Worm (Caenorhabditis elegans) whole organism, L4 larva: ENCODE data around the gene ZC317.6.
A peak's percentile ranks its signal among the peaks of the same experiment; 100 is the strongest.

Experiments
- F10B5.3 ChIP-seq: sonication (generic microtip); optimal IDR thresholded peaks from 2 replicates; lab custom pipeline; 2016; ENCODE audit warnings: mild to moderate bottlenecking, missing genetic modification characterization, missing compliant biosample characterization
- F44E2.7 ChIP-seq: fragments of 200-800 bp; sonication (Bioruptor generic); IDR thresholded peaks from 2 replicates; pipeline ENCODE4 v2.1.2; 2022; ENCODE audit warnings: missing genetic modification characterization, missing compliant biosample characterization
- F49E8.2 ChIP-seq: sonication (generic microtip); optimal IDR thresholded peaks from 2 replicates; lab custom pipeline; 2016; ENCODE audit warnings: missing compliant biosample characterization, mild to moderate bottlenecking, missing genetic modification characterization, borderline replicate concordance
- R02D3.7 ChIP-seq: fragments of 150-350 bp; sonication (generic microtip); optimal IDR thresholded peaks from 3 replicates; lab custom pipeline; 2014; ENCODE audit warnings: missing biosample characterization, missing genetic modification characterization
- Y48G9A.11 ChIP-seq: fragments of 200-800 bp; sonication (Bioruptor generic); IDR thresholded peaks from 2 replicates; pipeline ENCODE4 v1.3.6; 2022; ENCODE audit warnings: missing genetic modification reagents, missing genetic modification characterization, missing compliant biosample characterization
- Y5F2A.4 ChIP-seq: fragments of 200-800 bp; sonication (Bioruptor generic); optimal IDR thresholded peaks from 2 replicates; lab custom pipeline; 2018; ENCODE audit warnings: mild to moderate bottlenecking, missing genetic modification characterization, missing compliant biosample characterization
- ZK337.2 ChIP-seq: fragments of 200-800 bp; sonication (Bioruptor generic); IDR thresholded peaks from 2 replicates; pipeline ENCODE4 v1.3.6; 2022; ENCODE audit warnings: missing genetic modification reagents, missing genetic modification characterization, missing compliant biosample characterization
- aly-2 ChIP-seq: sonication (generic microtip); optimal IDR thresholded peaks from 2 replicates; lab custom pipeline; 2018; ENCODE audit warnings: missing biosample characterization, missing genetic modification characterization
- ceh-32 ChIP-seq: sonication (generic microtip); optimal IDR thresholded peaks from 2 replicates; lab custom pipeline; 2016; ENCODE audit warnings: mild to moderate bottlenecking, missing genetic modification characterization, missing compliant biosample characterization; ENCODE audit not compliant: poor library complexity
- ceh-82 ChIP-seq: sonication (generic microtip); optimal IDR thresholded peaks from 2 replicates; lab custom pipeline; 2017; ENCODE audit warnings: missing biosample characterization, missing genetic modification characterization
- cey-2 ChIP-seq: sonication (generic microtip); optimal IDR thresholded peaks from 3 replicates; lab custom pipeline; 2017; ENCODE audit warnings: missing genetic modification characterization, mild to moderate bottlenecking, missing compliant biosample characterization, antibody characterized with exemption, borderline replicate concordance; ENCODE audit not compliant: insufficient read depth
- ctbp-1 ChIP-seq: fragments of 200-800 bp; sonication (Bioruptor generic); IDR thresholded peaks from 2 replicates; pipeline ENCODE4 v1.3.6; 2022; ENCODE audit warnings: missing genetic modification reagents, missing genetic modification characterization, missing compliant biosample characterization
- daf-12 ChIP-seq: fragments of 150-350 bp; optimal IDR thresholded peaks from 2 replicates; lab custom pipeline; 2014; ENCODE audit warnings: missing biosample characterization, missing genetic modification reagents, missing genetic modification characterization
- dmd-9 ChIP-seq: fragments of 200-800 bp; sonication (Bioruptor generic); IDR thresholded peaks from 2 replicates; pipeline ENCODE4 v1.3.6; 2022; ENCODE audit warnings: missing genetic modification reagents, missing genetic modification characterization, missing compliant biosample characterization
- dpl-1 ChIP-seq: fragments of 150-350 bp; optimal IDR thresholded peaks from 2 replicates; lab custom pipeline; 2014; ENCODE audit warnings: missing biosample characterization, missing genetic modification reagents, missing genetic modification characterization
- egl-43 ChIP-seq: fragments of 200-800 bp; sonication (Bioruptor generic); IDR thresholded peaks from 2 replicates; pipeline ENCODE4 v1.3.6; 2022; ENCODE audit warnings: missing genetic modification reagents, missing genetic modification characterization, missing compliant biosample characterization
- fkh-10 ChIP-seq: fragments of 150-350 bp; optimal IDR thresholded peaks from 2 replicates; lab custom pipeline; 2014; ENCODE audit warnings: missing biosample characterization, missing genetic modification reagents, missing genetic modification characterization
- fos-1 ChIP-seq: fragments of 150-350 bp; optimal IDR thresholded peaks from 2 replicates; lab custom pipeline; 2014; ENCODE audit warnings: missing biosample characterization, missing genetic modification characterization
- hif-1 ChIP-seq, 2 experiments: sonication (generic microtip); optimal IDR thresholded peaks; 2 replicates each; lab custom pipeline; 2016 to 2017; ENCODE audit warnings: missing compliant biosample characterization in 2 of 2, missing genetic modification characterization in 2 of 2, missing genetic modification reagents in 2 of 2, missing genotype in 2 of 2, mild to moderate bottlenecking in 1 of 2
- hlh-11 ChIP-seq: fragments of 200-800 bp; sonication (Bioruptor generic); optimal IDR thresholded peaks from 2 replicates; lab custom pipeline; 2018; ENCODE audit warnings: mild to moderate bottlenecking, missing genetic modification characterization, missing compliant biosample characterization
- hlh-30 ChIP-seq: sonication (generic microtip); optimal IDR thresholded peaks from 2 replicates; lab custom pipeline; 2017; ENCODE audit warnings: antibody characterized with exemption, mild to moderate bottlenecking, missing genetic modification characterization, missing compliant biosample characterization; ENCODE audit not compliant: insufficient read depth
- jun-1 ChIP-seq: fragments of 150-350 bp; optimal IDR thresholded peaks from 2 replicates; lab custom pipeline; 2014; ENCODE audit warnings: missing biosample characterization, missing genetic modification reagents, missing genetic modification characterization
- lim-7 ChIP-seq: fragments of 200-800 bp; sonication (Bioruptor generic); IDR thresholded peaks from 2 replicates; pipeline ENCODE4 v1.3.6; 2022; ENCODE audit warnings: missing genetic modification characterization, missing compliant biosample characterization
- lin-1 ChIP-seq: fragments of 200-800 bp; sonication (Bioruptor generic); IDR thresholded peaks from 2 replicates; pipeline ENCODE4 v1.3.6; 2022; ENCODE audit warnings: missing genetic modification reagents, missing genetic modification characterization, missing compliant biosample characterization
- lin-38 ChIP-seq: fragments of 200-800 bp; sonication (Bioruptor generic); IDR thresholded peaks from 2 replicates; pipeline ENCODE4 v1.3.6; 2022; ENCODE audit warnings: missing genetic modification reagents, missing genetic modification characterization, missing compliant biosample characterization
- lin-39 ChIP-seq: fragments of 150-350 bp; optimal IDR thresholded peaks from 2 replicates; lab custom pipeline; 2014; ENCODE audit warnings: missing biosample characterization, missing genetic modification reagents, missing genetic modification characterization
- lir-3 ChIP-seq: sonication (generic microtip); optimal IDR thresholded peaks from 2 replicates; lab custom pipeline; 2016; ENCODE audit warnings: mild to moderate bottlenecking, missing genetic modification characterization, missing compliant biosample characterization
- lsy-2 ChIP-seq, 2 experiments: fragments of 150-350 bp in 1 of 2; sonication (generic microtip) in 1 of 2; optimal IDR thresholded peaks; 2 replicates each; lab custom pipeline; 2014 to 2017; ENCODE audit warnings: missing biosample characterization in 2 of 2, missing genetic modification characterization in 2 of 2
- madf-5 ChIP-seq, 2 experiments: fragments of 200-800 bp; sonication (Bioruptor generic); IDR thresholded peaks; 2 replicates each; pipeline ENCODE4 v1.3.6; 2022; ENCODE audit warnings: missing compliant biosample characterization in 2 of 2, missing genetic modification characterization in 2 of 2
- mep-1 ChIP-seq: fragments of 150-350 bp; sonication (generic microtip); optimal IDR thresholded peaks from 3 replicates; lab custom pipeline; 2014; ENCODE audit warnings: missing biosample characterization, missing genetic modification characterization
- mxl-3 ChIP-seq: fragments of 200-800 bp; sonication (Bioruptor generic); optimal IDR thresholded peaks from 2 replicates; lab custom pipeline; 2018; ENCODE audit warnings: mild to moderate bottlenecking, missing genetic modification characterization, missing compliant biosample characterization
- nhr-10 ChIP-seq: fragments of 150-350 bp; optimal IDR thresholded peaks from 2 replicates; lab custom pipeline; 2014; ENCODE audit warnings: missing biosample characterization, missing genetic modification characterization
- nhr-11 ChIP-seq: fragments of 150-350 bp; optimal IDR thresholded peaks from 2 replicates; lab custom pipeline; 2014; ENCODE audit warnings: missing biosample characterization, missing genetic modification characterization
- nhr-111 ChIP-seq: fragments of 200-800 bp; sonication (Bioruptor generic); optimal IDR thresholded peaks from 2 replicates; lab custom pipeline; 2018; ENCODE audit warnings: mild to moderate bottlenecking, missing genetic modification characterization, missing compliant biosample characterization
- nhr-237 ChIP-seq: sonication (generic microtip); optimal IDR thresholded peaks from 2 replicates; lab custom pipeline; 2017; ENCODE audit warnings: missing biosample characterization, missing genetic modification characterization
- nhr-42 ChIP-seq: fragments of 200-800 bp; sonication (Bioruptor generic); IDR thresholded peaks from 2 replicates; pipeline ENCODE4 v1.3.6; 2022; ENCODE audit warnings: missing genetic modification characterization, missing compliant biosample characterization
- nhr-77 ChIP-seq: fragments of 150-350 bp; optimal IDR thresholded peaks from 2 replicates; lab custom pipeline; 2014; ENCODE audit warnings: missing biosample characterization, missing genetic modification characterization
- php-3 ChIP-seq: fragments of 200-800 bp; sonication (Bioruptor generic); IDR thresholded peaks from 2 replicates; pipeline ENCODE4 v1.3.6; 2022; ENCODE audit warnings: missing genetic modification reagents, missing genetic modification characterization, missing compliant biosample characterization
- rbr-2 ChIP-seq: sonication (generic microtip); optimal IDR thresholded peaks from 2 replicates; lab custom pipeline; 2016; ENCODE audit warnings: missing genotype, missing genetic modification characterization, missing compliant biosample characterization
- sdz-12 ChIP-seq: fragments of 200-800 bp; sonication (Bioruptor generic); optimal IDR thresholded peaks from 2 replicates; lab custom pipeline; 2018; ENCODE audit warnings: mild to moderate bottlenecking, missing genetic modification characterization, missing compliant biosample characterization
- skn-1 ChIP-seq: fragments of 150-350 bp; optimal IDR thresholded peaks from 2 replicates; lab custom pipeline; 2014; ENCODE audit warnings: missing biosample characterization, missing genetic modification characterization
- snpc-1.2 ChIP-seq: fragments of 200-800 bp; sonication (Bioruptor generic); IDR thresholded peaks from 2 replicates; pipeline ENCODE4 v1.3.6; 2022; ENCODE audit warnings: missing genetic modification reagents, missing genetic modification characterization, missing compliant biosample characterization
- spr-3 ChIP-seq: fragments of 200-800 bp; sonication (Bioruptor generic); optimal IDR thresholded peaks from 2 replicates; lab custom pipeline; 2018; ENCODE audit warnings: mild to moderate bottlenecking, missing genetic modification characterization, missing compliant biosample characterization
- tag-97 ChIP-seq: fragments of 200-800 bp; sonication (Bioruptor generic); IDR thresholded peaks from 2 replicates; pipeline ENCODE4 v1.3.6; 2022; ENCODE audit warnings: missing genetic modification characterization, missing compliant biosample characterization
- unc-62 ChIP-seq, 3 experiments: fragments of 150-350 bp in 1 of 3; sonication (generic microtip); optimal IDR thresholded peaks in 2 of 3; peaks in 1 of 3; 1 replicate in 1 of 3; 2 replicates in 2 of 3; lab custom pipeline; 2014 to 2017; ENCODE audit warnings: missing biosample characterization in 3 of 3, missing genetic modification characterization in 3 of 3, missing genetic modification reagents in 3 of 3, missing genotype in 1 of 3
- zip-11 ChIP-seq: fragments of 200-800 bp; sonication (Bioruptor generic); IDR thresholded peaks from 2 replicates; pipeline ENCODE4 v1.3.6; 2022; ENCODE audit warnings: missing genetic modification characterization, missing compliant biosample characterization
- zip-2 ChIP-seq: fragments of 150-350 bp; optimal IDR thresholded peaks from 2 replicates; lab custom pipeline; 2014; ENCODE audit warnings: missing biosample characterization, missing genetic modification characterization
- ztf-7 ChIP-seq: fragments of 150-350 bp; optimal IDR thresholded peaks from 2 replicates; lab custom pipeline; 2014; ENCODE audit warnings: missing biosample characterization, missing genetic modification characterization

The ZC317.6 gene

DNA sequence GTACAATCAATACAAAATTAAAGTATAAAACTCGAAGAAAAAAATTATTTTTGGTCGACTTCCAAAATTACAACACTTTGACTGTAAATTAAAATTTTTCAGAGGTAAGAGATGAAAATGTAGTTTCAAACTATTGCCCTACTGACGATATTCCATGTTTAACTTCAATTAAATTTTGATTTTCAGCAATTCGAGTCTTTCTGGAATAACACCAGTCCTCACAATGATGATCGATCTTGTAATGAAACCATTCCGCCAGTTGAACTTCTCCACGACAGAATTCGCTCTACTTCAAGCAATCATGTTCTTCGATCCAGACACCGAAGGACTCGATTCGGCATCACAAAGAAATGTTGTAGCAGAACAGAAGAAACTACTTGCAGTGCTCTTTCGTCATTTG, 40.7 kb upstream of the ZC317.6 start:
- peak in 1 of 2 experiments; percentile 94 for TF ChIP-seq unc-62 (GFP tag; optimal IDR thresholded peaks at IDR 0.05 in 1 of 2; lab: Kevin White, UChicago)
- TF ChIP-seq unc-62 (tag; optimal IDR thresholded peaks at IDR 0.05; lab: Kevin White, UChicago), result no peak
- TF ChIP-seq lim-7 (GFP tag; lab: Robert Waterston, UW), result no peak
- TF ChIP-seq, all 104 proteins: peak for 1

DNA sequence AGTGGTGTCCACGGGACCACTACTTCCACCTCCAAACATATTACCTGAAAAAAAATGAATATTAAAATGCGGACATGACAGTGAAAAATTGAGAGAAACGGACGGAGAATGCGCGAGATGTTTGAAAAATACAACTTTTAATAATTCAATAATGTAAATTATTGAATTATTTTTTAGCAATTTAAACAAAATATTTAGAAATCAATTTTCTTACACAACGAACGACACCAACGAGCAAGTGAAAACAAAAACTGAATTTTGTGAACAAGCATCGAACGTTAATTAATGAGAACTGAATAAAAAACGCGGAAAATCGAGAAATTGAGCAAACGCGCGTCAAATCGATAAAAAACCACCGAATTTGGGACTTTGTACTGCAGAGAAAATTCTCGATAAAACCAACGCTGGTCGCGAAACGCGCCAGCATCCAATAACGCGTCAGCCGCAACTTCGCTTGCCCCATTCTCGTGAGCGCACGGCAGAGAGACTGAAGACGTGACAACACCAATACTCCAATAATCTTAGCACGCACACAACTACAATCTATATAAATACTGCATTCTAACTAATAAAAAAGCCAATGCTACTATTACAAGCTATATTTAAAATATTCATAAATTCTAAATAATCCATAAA, 36.5 kb upstream of the ZC317.6 start, which contains the start of the genes dnj-19 and nhr-47:
Gene dnj-19, minus strand, starts transcription at position 51 of the 636 bp plus-strand sequence.
Gene nhr-47, plus strand, starts transcription at position 447 of the 636 bp plus-strand sequence.
- no peak for TF ChIP-seq nhr-237
- TF ChIP-seq F10B5.3, result peak; percentile 75
- no peak for TF ChIP-seq sdz-12
- TF ChIP-seq F49E8.2 (tag; lab: Kevin White, UChicago), result peak; percentile 48
- TF ChIP-seq hlh-30 (tag; lab: Kevin White, UChicago), result peak; percentile 83
- TF ChIP-seq Y48G9A.11, result peak; percentile 45; the same call in 1 of the 2 replicates
- TF ChIP-seq nhr-11 (tag; lab: Kevin White, UChicago), result peak; percentile 83
- peak; percentile 67 for TF ChIP-seq jun-1
- peak; percentile 71 to 91 for TF ChIP-seq hif-1 (tag; optimal IDR thresholded peaks at IDR 0.05; lab: Kevin White, UChicago)
- TF ChIP-seq lim-7 (GFP tag; lab: Robert Waterston, UW), result no peak
- TF ChIP-seq hlh-11, result peak; percentile 93
- peak; percentile 54 to 92 for TF ChIP-seq lsy-2 (tag; optimal IDR thresholded peaks at IDR 0.05; lab: Kevin White, UChicago)
- TF ChIP-seq lin-1 (GFP tag; lab: Robert Waterston, UW), result no peak
- peak; percentile 50; the same call in 1 of the 2 replicates for TF ChIP-seq snpc-1.2 (GFP tag; lab: Robert Waterston, UW)
- TF ChIP-seq ZK337.2 (GFP tag; lab: Robert Waterston, UW), result no peak
- peak; percentile 81 for TF ChIP-seq ztf-7 (tag; lab: Kevin White, UChicago)
- TF ChIP-seq fos-1 (tag; lab: Kevin White, UChicago), result no peak
- TF ChIP-seq mxl-3 (GFP tag; lab: Kevin White, UChicago), result peak; percentile 79
- TF ChIP-seq ctbp-1 (GFP tag; lab: Robert Waterston, UW), result peak; percentile 93
- no peak for TF ChIP-seq ceh-32 (tag; lab: Kevin White, UChicago)
- no peak for TF ChIP-seq madf-5 (GFP tag; IDR thresholded peaks at IDR 0.05; lab: Robert Waterston, UW)
- TF ChIP-seq nhr-10 (tag; lab: Kevin White, UChicago), result no peak
- peak; percentile 76 for TF ChIP-seq nhr-77 (tag; lab: Kevin White, UChicago)
- TF ChIP-seq zip-2, result peak; percentile 56
- TF ChIP-seq lin-38 (GFP tag; lab: Robert Waterston, UW), result peak; percentile 91
- TF ChIP-seq Y5F2A.4 (GFP tag; lab: Kevin White, UChicago), result peak; percentile 58
- no peak for TF ChIP-seq F44E2.7 (GFP tag; lab: Robert Waterston, UW)
- TF ChIP-seq dpl-1 (GFP tag; lab: Kevin White, UChicago), result peak; percentile 87
- TF ChIP-seq nhr-111 (GFP tag; lab: Kevin White, UChicago), result no peak
- TF ChIP-seq aly-2 (tag; lab: Kevin White, UChicago), result no peak
- TF ChIP-seq zip-11, result no peak
- TF ChIP-seq spr-3 (GFP tag; lab: Kevin White, UChicago), result peak; percentile 90
- no peak for TF ChIP-seq R02D3.7 (tag; lab: Kevin White, UChicago)
- TF ChIP-seq fkh-10 (GFP tag; lab: Kevin White, UChicago), result peak; percentile 59
- TF ChIP-seq tag-97, result no peak
- peak; percentile 92 for TF ChIP-seq mep-1 (tag; lab: Kevin White, UChicago)
- TF ChIP-seq cey-2 (tag; lab: Kevin White, UChicago), result no peak
- peak; percentile 96 for TF ChIP-seq rbr-2 (tag; lab: Kevin White, UChicago)
- TF ChIP-seq ceh-82, result no peak
- no peak for TF ChIP-seq lin-39 (tag; lab: Kevin White, UChicago)
- TF ChIP-seq daf-12, result no peak
- 0 out of 2 replicates have a peak, but pooled peaks have one; percentile 58 for TF ChIP-seq dmd-9
- TF ChIP-seq skn-1 (tag; lab: Kevin White, UChicago), result no peak
- TF ChIP-seq egl-43 (GFP tag; lab: Robert Waterston, UW), result peak; percentile 91
- TF ChIP-seq php-3, result peak; percentile 71; the same call in 1 of the 2 replicates
- TF ChIP-seq nhr-42 (GFP tag; lab: Robert Waterston, UW), result peak; percentile 91
- TF ChIP-seq lir-3 (tag; lab: Kevin White, UChicago), result peak; percentile 3
